Fruit fly (Drosophila melanogaster) Kc167 (cell line): Measurements from ENCODE around the gene Hsp70Aa.

Experiments used
- Myc ChIP-seq: fragments of >200 bp; optimal IDR thresholded peaks from 2 replicates; lab custom pipeline; 2017; ENCODE audit warnings: missing external identifiers
- h ChIP-seq: fragments of >200 bp; optimal IDR thresholded peaks from 3 replicates; lab custom pipeline; 2018; ENCODE audit warnings: missing external identifiers
- ttk ChIP-seq: sonication (Bioruptor generic); optimal IDR thresholded peaks from 2 replicates; lab custom pipeline; 2017; ENCODE audit warnings: missing external identifiers

- TF ChIP-seq Myc: no peak
- no peak for TF ChIP-seq h
- TF ChIP-seq ttk (lab: Kevin White, UChicago): no peak
Measured at dm6 chr3R:11991538-11992164, 35.3 kb upstream of the Hsp70Aa start.
